Fruit fly (Drosophila melanogaster): Measurements from ENCODE around the gene SdhD.

SdhD gene

dm6 chr3R:23760219-23761018 is at the start of gene SdhD (continued):
- TF ChIP-seq Optix (GFP tag; IDR thresholded peaks at IDR 0.05) (no peak), CG32532 (GFP tag; IDR thresholded peaks at IDR 0.05) (peak; percentile 21; the same call in 1 of the 2 replicates), HLH4C (GFP tag; IDR thresholded peaks at IDR 0.05; ENCODE audit: partially characterized antibody) (peak; percentile 63), Dref (GFP tag; IDR thresholded peaks at IDR 0.05) (peak; percentile 80), Nf-YA (GFP tag; IDR thresholded peaks at IDR 0.05) (no peak), CG34376 (GFP tag; optimal IDR thresholded peaks at IDR 0.05) (no peak), Neu2 (GFP tag; optimal IDR thresholded peaks at IDR 0.05; ENCODE audit: borderline replicate concordance) (peak; percentile 66), CG30403 (GFP tag; optimal IDR thresholded peaks at IDR 0.05) (peak; percentile 19), nmo (GFP tag; optimal IDR thresholded peaks at IDR 0.05) (peak; percentile 4), D (optimal IDR thresholded peaks at IDR 0.05) (no peak), D (GFP tag; optimal IDR thresholded peaks at IDR 0.05) (no peak), Vsx1 (GFP tag; optimal IDR thresholded peaks at IDR 0.05) (peak; percentile 46), CG9797 (GFP tag; optimal IDR thresholded peaks at IDR 0.05) (no peak), CG7987 (GFP tag; optimal IDR thresholded peaks at IDR 0.05) (peak; percentile 40), CG4328 (GFP tag; optimal IDR thresholded peaks at IDR 0.05) (no peak), CG2120 (GFP tag; optimal IDR thresholded peaks at IDR 0.05) (peak; percentile 61), Xbp1 (GFP tag; optimal IDR thresholded peaks at IDR 0.05) (peak; percentile 32), dmrt99B (tag; optimal IDR thresholded peaks at IDR 0.05) (peak; percentile 12), fu2 (GFP tag; optimal IDR thresholded peaks at IDR 0.05) (no peak), CG18599 (GFP tag; optimal IDR thresholded peaks at IDR 0.05) (peak; percentile 37), hb (GFP tag; IDR thresholded peaks at IDR 0.05; ENCODE audit: partially characterized antibody) (no peak), CG15269 (tag; optimal IDR thresholded peaks at IDR 0.05) (peak; percentile 27), sna (GFP tag; IDR thresholded peaks at IDR 0.05; ENCODE audit: partially characterized antibody) (peak; percentile 44), CG11695 (GFP tag; IDR thresholded peaks at IDR 0.05) (no peak), en (GFP tag; optimal IDR thresholded peaks at IDR 0.05) (no peak), CG2712 (tag; optimal IDR thresholded peaks at IDR 0.05) (peak; percentile 24), CG14710 (tag; optimal IDR thresholded peaks at IDR 0.05) (peak; percentile 16), Opbp (GFP tag; IDR thresholded peaks at IDR 0.05; ENCODE audit: partially characterized antibody) (peak; percentile 58; the same call in 2 of the 3 replicates), Poxn (GFP tag; IDR thresholded peaks at IDR 0.05) (no peak), tgo (GFP tag; IDR thresholded peaks at IDR 0.05) (no peak), Trl (optimal IDR thresholded peaks at IDR 0.05) (no peak), Trl (GFP tag; optimal IDR thresholded peaks at IDR 0.05) (no peak), CG12155 (GFP tag; optimal IDR thresholded peaks at IDR 0.05) (peak; percentile 31), vfl (GFP tag; optimal IDR thresholded peaks at IDR 0.05) (peak; percentile 53), ttk (GFP tag; IDR thresholded peaks at IDR 0.05) (no peak), mld (GFP tag; IDR thresholded peaks at IDR 0.05; ENCODE audit: partially characterized antibody) (no peak), Mad (GFP tag; optimal IDR thresholded peaks at IDR 0.05) (peak; percentile 1), CG13624 (GFP tag; optimal IDR thresholded peaks at IDR 0.05) (peak; percentile 15), CG10565 (GFP tag; optimal IDR thresholded peaks at IDR 0.05) (no peak), dmrt11E (tag; optimal IDR thresholded peaks at IDR 0.05) (no peak), abd-A (tag; optimal IDR thresholded peaks at IDR 0.05) (no peak), ara (GFP tag; IDR thresholded peaks at IDR 0.05) (0 out of 2 replicates have a peak, but pooled peaks have one; percentile 42), CG2202 (tag; optimal IDR thresholded peaks at IDR 0.05) (no peak), inv (GFP tag; IDR thresholded peaks at IDR 0.05; ENCODE audit: partially characterized antibody) (no peak), CG3065 (GFP tag; optimal IDR thresholded peaks at IDR 0.05) (no peak), CG34224 (GFP tag; IDR thresholded peaks at IDR 0.05; ENCODE audit: partially characterized antibody) (peak; percentile 63; the same call in 2 of the 3 replicates), so (GFP tag; IDR thresholded peaks at IDR 0.05) (no peak), CG17385 (GFP tag; optimal IDR thresholded peaks at IDR 0.05) (peak; percentile 13), CG8765 (GFP tag; IDR thresholded peaks at IDR 0.05) (no peak)

Measured in whole organism, embryonic.